Worm (Caenorhabditis elegans) whole organism, young adult: ENCODE measurements around the gene srbc-78.

Experiments
- F55B11.4 ChIP-seq: sonication (generic microtip); optimal IDR thresholded peaks from 2 replicates; lab custom pipeline; 2016; ENCODE audit warnings: missing compliant biosample characterization, missing genetic modification characterization, borderline replicate concordance; ENCODE audit not compliant: insufficient read depth
- pha-4 ChIP-seq: fragments of 150-350 bp; sonication (generic microtip); optimal IDR thresholded peaks from 2 replicates; lab custom pipeline; 2014; ENCODE audit warnings: missing biosample characterization, missing genetic modification reagents, missing genetic modification characterization
- snpc-1.1 ChIP-seq: sonication (generic microtip); optimal IDR thresholded peaks from 2 replicates; lab custom pipeline; 2017; ENCODE audit warnings: missing genetic modification characterization, mild to moderate bottlenecking, missing compliant biosample characterization, antibody characterized with exemption, moderate library complexity, missing genotype, missing genetic modification reagents; ENCODE audit not compliant: insufficient read depth

DNA sequence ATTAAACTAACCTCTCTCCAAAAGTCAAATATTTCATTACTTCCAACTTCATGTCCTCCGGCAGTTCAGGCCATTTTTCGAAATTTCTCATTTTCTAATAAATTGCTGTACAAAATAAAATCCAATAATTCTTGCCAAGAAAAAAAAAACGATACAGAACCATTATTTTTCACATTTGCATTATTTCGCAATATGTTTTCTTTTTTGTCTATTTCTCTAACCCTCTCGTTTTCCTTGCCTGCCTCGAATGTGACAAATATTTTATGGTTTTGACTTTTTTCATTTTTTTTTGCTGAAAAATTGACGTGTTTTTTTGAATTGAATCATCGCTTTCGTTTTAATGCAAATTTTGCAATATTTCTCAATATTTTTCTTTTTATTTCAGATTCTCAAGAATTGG is 33.2 kb upstream of the srbc-78 start, which contains the start of the genes Y38H6C.9 and fbxa-150:
- TF ChIP-seq pha-4, result no peak
- no peak for TF ChIP-seq F55B11.4 (tag; lab: Kevin White, UChicago)
- TF ChIP-seq snpc-1.1 (tag; lab: Kevin White, UChicago), result no peak
